Worm (Caenorhabditis elegans): ENCODE data around the gene T24B8.4.

Gene T24B8.4

ce11 chrII:9056215-9056819 lies 14.3 kb downstream of the T24B8.4 start:
- no peak for TF ChIP-seq mbf-1 (tag; optimal IDR thresholded peaks at IDR 0.05)
- TF ChIP-seq lsy-2 (tag; optimal IDR thresholded peaks at IDR 0.05): no peak
- no peak for TF ChIP-seq snpc-4 (tag; optimal IDR thresholded peaks at IDR 0.05)
- no peak for TF ChIP-seq mab-5 (tag; optimal IDR thresholded peaks at IDR 0.05)
- no peak for TF ChIP-seq crh-2 (tag; optimal IDR thresholded peaks at IDR 0.05)

DNA sequence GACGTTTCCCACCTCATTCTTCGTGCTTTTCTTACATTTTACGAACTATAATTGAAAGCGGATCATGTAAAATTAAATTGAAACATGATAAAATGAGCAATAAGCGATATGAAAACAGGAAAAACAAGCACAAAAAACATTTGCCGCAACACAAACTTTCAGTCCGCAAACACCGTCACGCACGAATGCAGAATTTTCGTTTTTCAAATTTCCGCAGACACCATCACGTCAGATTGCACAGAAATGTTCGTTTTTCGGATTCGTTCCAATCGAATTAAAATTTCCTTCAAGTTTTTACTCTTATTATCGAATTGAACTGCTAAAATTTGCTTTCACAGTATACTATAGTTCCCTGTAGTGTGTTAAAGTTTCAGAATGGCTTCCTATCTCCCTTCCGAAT lies 16.0 kb downstream of the T24B8.4 start, which contains the start of gene chmp-7:
chmp-7 (plus strand) TSS at position 369 of the 400 bp plus-strand sequence.
- TF ChIP-seq zag-1 (tag; optimal IDR thresholded peaks at IDR 0.05) (peak; percentile 66), ceh-16 (tag; optimal IDR thresholded peaks at IDR 0.05) (peak; percentile 29), unc-39 (tag; optimal IDR thresholded peaks at IDR 0.05) (no peak), lin-13 (GFP tag; optimal IDR thresholded peaks at IDR 0.05) (no peak), alr-1 (tag; optimal IDR thresholded peaks at IDR 0.05) (no peak), gmeb-1 (tag; optimal IDR thresholded peaks at IDR 0.05) (peak; percentile 88), egl-27 (tag; optimal IDR thresholded peaks at IDR 0.05) (peak; percentile 50), blmp-1 (tag; optimal IDR thresholded peaks at IDR 0.05; ENCODE audit: insufficient read depth) (peak; percentile 60), mab-5 (tag; optimal IDR thresholded peaks at IDR 0.05) (peak; percentile 82), snpc-4 (tag; optimal IDR thresholded peaks at IDR 0.05) (peak; percentile 66), ztf-11 (tag; optimal IDR thresholded peaks at IDR 0.05) (no peak), mbf-1 (tag; optimal IDR thresholded peaks at IDR 0.05) (no peak), lin-39 (tag; optimal IDR thresholded peaks at IDR 0.05) (no peak), nhr-25 (tag; optimal IDR thresholded peaks at IDR 0.05) (no peak), sem-4 (tag; optimal IDR thresholded peaks at IDR 0.05) (peak; percentile 85), unc-55 (GFP tag; optimal IDR thresholded peaks at IDR 0.05) (peak; percentile 95), ztf-1 (GFP tag; conservative IDR thresholded peaks at IDR 0.05) (no peak), F13H6.1 (tag; optimal IDR thresholded peaks at IDR 0.05) (no peak), nhr-77 (tag; optimal IDR thresholded peaks at IDR 0.05) (no peak), sma-3 (GFP tag; optimal IDR thresholded peaks at IDR 0.05) (peak; percentile 79), elt-3 (tag; optimal IDR thresholded peaks at IDR 0.05) (no peak), skn-1 (tag; optimal IDR thresholded peaks at IDR 0.05) (peak; percentile 59), nhr-21 (tag; optimal IDR thresholded peaks at IDR 0.05) (peak; percentile 63), nhr-10 (tag; optimal IDR thresholded peaks at IDR 0.05) (peak; percentile 33), nhr-12 (tag; optimal IDR thresholded peaks at IDR 0.05) (no peak), lin-11 (tag; optimal IDR thresholded peaks at IDR 0.05) (peak; percentile 87), ZK546.5 (tag; optimal IDR thresholded peaks at IDR 0.05) (no peak), mdl-1 (tag; optimal IDR thresholded peaks at IDR 0.05) (peak in 1 of 2 experiments; percentile 9), ceh-82 (tag; optimal IDR thresholded peaks at IDR 0.05) (no peak), sma-9 (GFP tag; optimal IDR thresholded peaks at IDR 0.05) (peak; percentile 76), sma-9 (tag; optimal IDR thresholded peaks at IDR 0.05) (no peak), C34F6.9 (tag; optimal IDR thresholded peaks at IDR 0.05) (peak; percentile 98), nhr-129 (tag; optimal IDR thresholded peaks at IDR 0.05) (peak; percentile 95), R02D3.7 (tag; optimal IDR thresholded peaks at IDR 0.05) (no peak), ama-1 (optimal IDR thresholded peaks at IDR 0.05) (peak; percentile 50), ztf-4 (tag; optimal IDR thresholded peaks at IDR 0.05) (no peak), unc-62 (GFP tag; optimal IDR thresholded peaks at IDR 0.05) (peak; percentile 20), nhr-6 (tag; optimal IDR thresholded peaks at IDR 0.05) (peak; percentile 68), dmd-4 (tag; optimal IDR thresholded peaks at IDR 0.05) (no peak), fos-1 (tag; optimal IDR thresholded peaks at IDR 0.05) (peak; percentile 84), lsy-2 (tag; optimal IDR thresholded peaks at IDR 0.05) (peak; percentile 79 to 92), elt-1 (tag; optimal IDR thresholded peaks at IDR 0.05) (no peak), nhr-11 (tag; optimal IDR thresholded peaks at IDR 0.05) (peak; percentile 32), crh-2 (tag; optimal IDR thresholded peaks at IDR 0.05) (peak; percentile 94)
